Worm (Caenorhabditis elegans) whole organism, L4/young adult: Measurements from ENCODE around the gene lpin-1.

Source experiments
- dao-5 ChIP-seq: sonication (generic microtip); optimal IDR thresholded peaks from 2 replicates; lab custom pipeline; 2016; ENCODE audit warnings: missing genotype, missing genetic modification characterization, moderate library complexity, missing compliant biosample characterization
- him-1 ChIP-seq: sonication (generic microtip); optimal IDR thresholded peaks from 2 replicates; lab custom pipeline; 2016; ENCODE audit warnings: missing genotype, missing genetic modification reagents, missing genetic modification characterization, missing compliant biosample characterization

DNA sequence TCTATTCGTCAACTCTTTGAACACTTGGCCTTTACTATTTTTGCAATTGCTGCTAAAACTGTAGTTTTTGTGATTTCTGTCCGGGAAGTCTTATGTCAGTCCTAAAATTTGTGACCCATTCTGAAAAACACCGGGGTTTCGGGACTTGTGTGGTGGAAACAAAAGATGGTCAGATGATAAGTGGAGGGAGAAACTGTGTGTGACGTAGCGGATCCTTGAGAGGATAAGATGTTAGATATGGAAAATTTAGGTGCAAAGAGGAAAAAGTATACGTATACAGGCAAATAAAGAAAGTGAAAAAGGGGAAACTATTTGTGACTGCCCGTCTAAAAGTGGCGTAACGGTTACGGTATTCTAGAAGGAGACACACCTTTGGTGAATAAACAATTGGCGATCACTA lies 17.5 kb downstream of the lpin-1 start:
- TF ChIP-seq dao-5 (tag; lab: Kevin White, UChicago) (no peak), him-1 (tag; lab: Kevin White, UChicago) (no peak)
